Fruit fly (Drosophila melanogaster) whole organism, embryonic: ENCODE measurements around the gene cac.

Experiments
- CG1024 ChIP-seq: fragments of 200-800 bp; sonication (Bioruptor generic); IDR thresholded peaks from 2 replicates; pipeline ENCODE4 v1.3.6; 2022; ENCODE audit warnings: missing biosample characterization, missing genetic modification characterization
- CG12071 ChIP-seq: fragments of 200-800 bp; sonication (Bioruptor generic); optimal IDR thresholded peaks from 3 replicates; lab custom pipeline; 2018; ENCODE audit warnings: missing biosample characterization, mild to moderate bottlenecking, missing genetic modification characterization
- CG12391 ChIP-seq: fragments of 200-800 bp; sonication (Bioruptor generic); optimal IDR thresholded peaks from 3 replicates; lab custom pipeline; 2018; ENCODE audit warnings: missing biosample characterization, mild to moderate bottlenecking, missing genetic modification characterization, moderate library complexity
- CG15601 ChIP-seq: fragments of 200-800 bp; sonication (Bioruptor generic); optimal IDR thresholded peaks from 3 replicates; lab custom pipeline; 2019; ENCODE audit warnings: missing biosample characterization, mild to moderate bottlenecking, missing genetic modification characterization, moderate library complexity
- CG15696 ChIP-seq: fragments of 200-800 bp; sonication (Bioruptor generic); optimal IDR thresholded peaks from 2 replicates; lab custom pipeline; 2019; ENCODE audit warnings: missing biosample characterization, mild to moderate bottlenecking, missing genetic modification characterization, moderate library complexity
- CG17385 ChIP-seq: fragments of 200-800 bp; sonication (Bioruptor generic); optimal IDR thresholded peaks from 3 replicates; lab custom pipeline; 2018; ENCODE audit warnings: missing biosample characterization, mild to moderate bottlenecking, missing genetic modification characterization
- CG18011 ChIP-seq: fragments of 200-800 bp; sonication (Bioruptor generic); optimal IDR thresholded peaks from 2 replicates; lab custom pipeline; 2017; ENCODE audit warnings: missing biosample characterization, missing genetic modification characterization, mild to moderate bottlenecking, moderate library complexity, missing genotype
- CG30403 ChIP-seq: fragments of 200-800 bp; sonication (Bioruptor generic); optimal IDR thresholded peaks from 3 replicates; lab custom pipeline; 2016; ENCODE audit warnings: missing biosample characterization, missing genetic modification characterization
- CG32532 ChIP-seq: fragments of 200-800 bp; sonication (Bioruptor generic); IDR thresholded peaks from 2 replicates; pipeline ENCODE4 v1.3.6; 2022; ENCODE audit warnings: missing biosample characterization, missing genetic modification characterization
- CG3995 ChIP-seq: fragments of 200-800 bp; sonication (Bioruptor generic); optimal IDR thresholded peaks from 3 replicates; lab custom pipeline; 2016; ENCODE audit warnings: missing biosample characterization, missing genetic modification characterization
- CG4360 ChIP-seq: fragments of 200-800 bp; sonication (Bioruptor generic); IDR thresholded peaks from 2 replicates; pipeline ENCODE4 v1.3.6; 2022; ENCODE audit warnings: missing biosample characterization, missing genetic modification characterization
- CG7357 ChIP-seq: fragments of 200-800 bp; sonication (Bioruptor generic); IDR thresholded peaks from 3 replicates; pipeline ENCODE4 v1.3.6; 2022; ENCODE audit warnings: missing biosample characterization, missing genetic modification characterization
- CG7987 ChIP-seq: fragments of 200-800 bp; sonication (Bioruptor generic); optimal IDR thresholded peaks from 2 replicates; lab custom pipeline; 2018; ENCODE audit warnings: missing biosample characterization, mild to moderate bottlenecking, missing genetic modification characterization, moderate library complexity
- Deaf1 ChIP-seq: fragments of 200-800 bp; optimal IDR thresholded peaks from 3 replicates; lab custom pipeline; 2019; ENCODE audit warnings: missing biosample characterization, mild to moderate bottlenecking, missing genetic modification characterization, moderate library complexity
- Ets65A ChIP-seq: fragments of 200-800 bp; sonication (Bioruptor generic); peaks from one replicate; lab custom pipeline; 2016; ENCODE audit warnings: missing biosample characterization, missing genetic modification characterization
- Fer2 ChIP-seq: fragments of 200-800 bp; sonication (Bioruptor generic); optimal IDR thresholded peaks from 2 replicates; lab custom pipeline; 2018; ENCODE audit warnings: missing biosample characterization, mild to moderate bottlenecking, missing genetic modification characterization, moderate library complexity
- Hey ChIP-seq: fragments of 200-800 bp; sonication (Bioruptor generic); optimal IDR thresholded peaks from 3 replicates; lab custom pipeline; 2018; ENCODE audit warnings: missing biosample characterization, mild to moderate bottlenecking, missing genetic modification characterization
- Hsf ChIP-seq: fragments of 200-800 bp; sonication (Bioruptor generic); optimal IDR thresholded peaks from 3 replicates; lab custom pipeline; 2016; ENCODE audit warnings: missing biosample characterization, missing genetic modification characterization
- MBD-R2 ChIP-seq: fragments of 200-800 bp; sonication (Bioruptor generic); IDR thresholded peaks from 2 replicates; pipeline ENCODE4 v1.3.6; 2022; ENCODE audit warnings: missing biosample characterization, missing genetic modification characterization
- Max ChIP-seq: fragments of 200-800 bp; sonication (Bioruptor generic); optimal IDR thresholded peaks from 2 replicates; lab custom pipeline; 2016; ENCODE audit warnings: missing biosample characterization, mild to moderate bottlenecking, missing genetic modification characterization
- Nf-YC ChIP-seq: fragments of 200-800 bp; optimal IDR thresholded peaks from 3 replicates; lab custom pipeline; 2019; ENCODE audit warnings: missing biosample characterization, mild to moderate bottlenecking, missing genetic modification characterization, moderate library complexity
- Rx ChIP-seq: fragments of 200-800 bp; sonication (Bioruptor generic); IDR thresholded peaks from 2 replicates; pipeline ENCODE4 v1.3.6; 2022; ENCODE audit warnings: missing biosample characterization, missing genetic modification characterization
- Ssrp ChIP-seq: fragments of 200-800 bp; sonication (Bioruptor generic); optimal IDR thresholded peaks from 2 replicates; lab custom pipeline; 2018; ENCODE audit warnings: missing biosample characterization, mild to moderate bottlenecking, missing genetic modification characterization, moderate library complexity
- Xbp1 ChIP-seq: fragments of 200-800 bp; sonication (Bioruptor generic); optimal IDR thresholded peaks from 3 replicates; lab custom pipeline; 2016; ENCODE audit warnings: missing biosample characterization, mild to moderate bottlenecking, missing genetic modification characterization
- YL-1 ChIP-seq: fragments of 200-800 bp; sonication (Bioruptor generic); optimal IDR thresholded peaks from 3 replicates; lab custom pipeline; 2017; ENCODE audit warnings: missing biosample characterization, mild to moderate bottlenecking, missing genetic modification characterization
- al ChIP-seq: fragments of 200-800 bp; sonication (Bioruptor generic); IDR thresholded peaks from 2 replicates; pipeline ENCODE4 v1.3.6; 2022; ENCODE audit warnings: missing biosample characterization, missing genetic modification characterization
- aop ChIP-seq: fragments of 200-800 bp; sonication (Bioruptor generic); IDR thresholded peaks from 2 replicates; pipeline ENCODE4 v1.3.6; 2022; ENCODE audit warnings: missing biosample characterization, missing genetic modification characterization
- bab2 ChIP-seq: fragments of 200-800 bp; sonication (Bioruptor generic); optimal IDR thresholded peaks from 2 replicates; lab custom pipeline; 2016; ENCODE audit warnings: missing biosample characterization, missing genetic modification characterization
- cato ChIP-seq: fragments of 200-800 bp; sonication (Bioruptor generic); optimal IDR thresholded peaks from 2 replicates; lab custom pipeline; 2016; ENCODE audit warnings: missing biosample characterization, missing genetic modification characterization, borderline replicate concordance
- ci ChIP-seq: fragments of 200-800 bp; sonication (Bioruptor generic); IDR thresholded peaks from 3 replicates; pipeline ENCODE4 v1.3.6; 2022; ENCODE audit warnings: missing biosample characterization, missing genetic modification characterization
- en ChIP-seq: fragments of 200-800 bp; sonication (Bioruptor generic); optimal IDR thresholded peaks from 2 replicates; lab custom pipeline; 2016; ENCODE audit warnings: missing biosample characterization, missing genetic modification characterization
- ftz-f1 ChIP-seq: fragments of 200-800 bp; sonication (Bioruptor generic); optimal IDR thresholded peaks from 2 replicates; lab custom pipeline; 2016; ENCODE audit warnings: missing biosample characterization, missing genetic modification characterization
- gce ChIP-seq: fragments of 200-800 bp; sonication (Bioruptor generic); IDR thresholded peaks from 3 replicates; pipeline ENCODE4 v1.3.6; 2022; ENCODE audit warnings: missing biosample characterization, missing genetic modification characterization
- gfzf ChIP-seq: fragments of 200-800 bp; sonication (Bioruptor generic); optimal IDR thresholded peaks from 2 replicates; lab custom pipeline; 2016; ENCODE audit warnings: missing biosample characterization, mild to moderate bottlenecking, missing genetic modification characterization, moderate library complexity
- her ChIP-seq: fragments of 200-800 bp; sonication (Bioruptor generic); optimal IDR thresholded peaks from 2 replicates; lab custom pipeline; 2016; ENCODE audit warnings: missing biosample characterization, missing genetic modification characterization
- inv ChIP-seq: fragments of 200-800 bp; sonication (Bioruptor generic); IDR thresholded peaks from 2 replicates; pipeline ENCODE4 v1.3.6; 2022; ENCODE audit warnings: missing biosample characterization, missing genetic modification characterization; ENCODE audit not compliant: partially characterized antibody
- kay ChIP-seq: fragments of 200-800 bp; sonication (Bioruptor generic); optimal IDR thresholded peaks from 2 replicates; lab custom pipeline; 2016; ENCODE audit warnings: missing biosample characterization, missing genetic modification characterization
- lbe ChIP-seq: fragments of 200-800 bp; sonication (Bioruptor generic); optimal IDR thresholded peaks from 2 replicates; lab custom pipeline; 2016; ENCODE audit warnings: missing biosample characterization, mild to moderate bottlenecking, missing genetic modification characterization
- onecut ChIP-seq: fragments of 200-800 bp; sonication (Bioruptor generic); IDR thresholded peaks from 2 replicates; pipeline ENCODE4 v1.3.6; 2022; ENCODE audit warnings: missing biosample characterization, missing genetic modification characterization
- peb ChIP-seq: fragments of 200-800 bp; sonication (Bioruptor generic); IDR thresholded peaks from 2 replicates; pipeline ENCODE4 v1.3.6; 2022; ENCODE audit warnings: missing biosample characterization, missing genetic modification characterization
- phol ChIP-seq: fragments of 200-800 bp; sonication (Bioruptor generic); optimal IDR thresholded peaks from 3 replicates; lab custom pipeline; 2018; ENCODE audit warnings: missing biosample characterization, mild to moderate bottlenecking, missing genetic modification characterization, moderate library complexity
- ranshi ChIP-seq: fragments of 200-800 bp; sonication (Bioruptor generic); IDR thresholded peaks from 2 replicates; pipeline ENCODE4 v1.3.6; 2022; ENCODE audit warnings: missing biosample characterization, missing genetic modification characterization
- sd ChIP-seq: fragments of 200-800 bp; sonication (Bioruptor generic); optimal IDR thresholded peaks from 3 replicates; lab custom pipeline; 2018; ENCODE audit warnings: missing biosample characterization, mild to moderate bottlenecking, missing genetic modification characterization, moderate library complexity
- sens ChIP-seq: fragments of 200-800 bp; sonication (Bioruptor generic); peaks from one replicate; lab custom pipeline; 2016; ENCODE audit warnings: missing biosample characterization, missing genetic modification characterization
- sens-2 ChIP-seq: fragments of 200-800 bp; sonication (Bioruptor generic); IDR thresholded peaks from 2 replicates; pipeline ENCODE4 v1.3.6; 2022; ENCODE audit warnings: missing biosample characterization, missing genetic modification characterization
- sr ChIP-seq: fragments of 200-800 bp; sonication (Bioruptor generic); IDR thresholded peaks from 3 replicates; pipeline ENCODE4 v1.3.6; 2022; ENCODE audit warnings: missing biosample characterization, missing genetic modification characterization
- stc ChIP-seq: fragments of 200-800 bp; sonication (Bioruptor generic); IDR thresholded peaks from 2 replicates; pipeline ENCODE4 v1.3.6; 2022; ENCODE audit warnings: missing biosample characterization, missing genetic modification characterization
- tup ChIP-seq: fragments of 200-800 bp; sonication (Bioruptor generic); optimal IDR thresholded peaks from 2 replicates; lab custom pipeline; 2016; ENCODE audit warnings: missing biosample characterization, mild to moderate bottlenecking, missing genetic modification characterization, moderate library complexity
- wor ChIP-seq: fragments of 200-800 bp; sonication (Bioruptor generic); IDR thresholded peaks from 2 replicates; pipeline ENCODE4 v1.3.6; 2022; ENCODE audit warnings: missing biosample characterization, missing genetic modification characterization
- zfh1 ChIP-seq: fragments of 200-800 bp; sonication (Bioruptor generic); IDR thresholded peaks from 3 replicates; pipeline ENCODE4 v1.3.6; 2022; ENCODE audit warnings: missing biosample characterization, missing genetic modification characterization

Gene cac

DNA sequence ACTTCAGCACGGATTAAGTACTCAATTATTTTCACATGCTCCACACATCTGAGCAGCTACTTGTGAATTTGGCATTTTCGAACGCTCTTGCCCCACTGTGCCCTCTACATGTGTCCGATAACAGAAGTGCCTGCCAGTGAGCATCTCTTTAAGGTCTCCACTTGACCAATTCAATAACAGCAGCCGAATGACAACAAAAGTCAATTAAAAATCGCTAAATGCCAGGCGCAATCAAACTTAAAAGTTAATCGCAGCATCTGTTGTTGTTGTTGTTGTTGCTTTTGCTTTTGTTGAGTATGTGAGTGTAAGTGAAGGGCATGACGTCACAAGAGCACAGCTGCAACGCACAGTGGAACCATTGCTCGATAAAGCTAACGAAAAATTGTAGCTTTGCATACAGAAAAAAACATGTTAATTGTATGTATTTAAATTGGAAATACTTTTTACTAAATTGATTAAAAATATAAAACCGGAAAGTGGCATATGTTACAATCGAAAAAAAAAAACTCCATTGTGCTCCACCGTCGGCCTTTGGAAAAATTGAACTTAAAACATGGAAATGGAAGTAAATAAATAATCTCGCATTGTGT, 30.0 kb upstream of the cac start (continued):
- TF ChIP-seq Fer2 (tag; lab: Kevin White, UChicago) (no peak), sd (tag; lab: Kevin White, UChicago) (no peak), Ets65A (GFP tag; lab: Kevin White, UChicago) (peak; percentile 74), inv (GFP tag; lab: Robert Waterston, UW) (0 out of 2 replicates have a peak, but pooled peaks have one; percentile 9), CG15601 (tag; lab: Kevin White, UChicago) (no peak), CG1024 (GFP tag; lab: Robert Waterston, UW) (0 out of 2 replicates have a peak, but pooled peaks have one; percentile 3), CG17385 (GFP tag; lab: Kevin White, UChicago) (peak; percentile 3), tup (GFP tag; lab: Kevin White, UChicago) (no peak), Ssrp (tag; lab: Kevin White, UChicago) (peak; percentile 1), Nf-YC (tag; lab: Kevin White, UChicago) (no peak), CG3995 (GFP tag; lab: Kevin White, UChicago) (no peak), aop (no peak), peb (GFP tag; lab: Robert Waterston, UW) (0 out of 2 replicates have a peak, but pooled peaks have one; percentile 39), CG32532 (peak; percentile 34), Deaf1 (no peak), zfh1 (peak; percentile 51; the same call in 2 of the 3 replicates), cato (GFP tag; lab: Kevin White, UChicago) (no peak), al (GFP tag; lab: Robert Waterston, UW) (no peak), CG18011 (GFP tag; lab: Kevin White, UChicago) (no peak), CG30403 (GFP tag; lab: Kevin White, UChicago) (peak; percentile 36), YL-1 (GFP tag; lab: Kevin White, UChicago) (no peak), CG12391 (tag; lab: Kevin White, UChicago) (peak; percentile 36), stc (no peak), bab2 (GFP tag; lab: Kevin White, UChicago) (no peak), ci (GFP tag; lab: Robert Waterston, UW) (peak; percentile 46; the same call in 1 of the 3 replicates), gce (GFP tag; lab: Robert Waterston, UW) (0 out of 3 replicates have a peak, but pooled peaks have one; percentile 4), Rx (GFP tag; lab: Robert Waterston, UW) (peak; percentile 16; the same call in 1 of the 2 replicates), ranshi (GFP tag; lab: Robert Waterston, UW) (peak; percentile 68), onecut (GFP tag; lab: Robert Waterston, UW) (no peak), Max (GFP tag; lab: Kevin White, UChicago) (no peak), lbe (GFP tag; lab: Kevin White, UChicago) (peak; percentile 9), gfzf (no peak), Hey (no peak), CG12071 (GFP tag; lab: Kevin White, UChicago) (no peak), sens-2 (no peak), CG15696 (tag; lab: Kevin White, UChicago) (no peak), CG4360 (GFP tag; lab: Robert Waterston, UW) (peak; percentile 81), sens (GFP tag; lab: Kevin White, UChicago) (peak; percentile 86), Hsf (GFP tag; lab: Kevin White, UChicago) (peak; percentile 17), en (no peak), sr (GFP tag; lab: Robert Waterston, UW) (no peak; the same call in 2 of the 3 replicates), Xbp1 (GFP tag; lab: Kevin White, UChicago) (peak; percentile 36), ftz-f1 (GFP tag; lab: Kevin White, UChicago) (no peak), MBD-R2 (GFP tag; lab: Robert Waterston, UW) (no peak), CG7987 (GFP tag; lab: Kevin White, UChicago) (no peak), phol (tag; lab: Kevin White, UChicago) (peak; percentile 32), kay (GFP tag; lab: Kevin White, UChicago) (no peak), wor (GFP tag; lab: Robert Waterston, UW) (peak; percentile 11; the same call in 1 of the 2 replicates), her (GFP tag; lab: Kevin White, UChicago) (no peak), CG7357 (GFP tag; lab: Robert Waterston, UW) (0 out of 3 replicates have a peak, but pooled peaks have one; percentile 22)
